Fruit fly (Drosophila melanogaster): Measurements from ENCODE around the gene CG11349.

CG11349 gene

dm6 chr3L:4461454-4462045 lies 11.3 kb upstream of the CG11349 start, which contains the start of gene CG15023 (continued):
- TF ChIP-seq Abd-B (GFP tag; optimal IDR thresholded peaks at IDR 0.05) = no peak
- no peak for TF ChIP-seq Jarid2 (GFP tag; optimal IDR thresholded peaks at IDR 0.05)
- 0 out of 2 replicates have a peak, but pooled peaks have one; percentile 17 for TF ChIP-seq E2f1 (GFP tag; IDR thresholded peaks at IDR 0.05)
- no peak for TF ChIP-seq CG3407 (GFP tag; optimal IDR thresholded peaks at IDR 0.05)
- TF ChIP-seq caup (GFP tag; optimal IDR thresholded peaks at IDR 0.05; ENCODE audit: severe bottlenecking) = no peak
- TF ChIP-seq slou (GFP tag; optimal IDR thresholded peaks at IDR 0.05) = no peak
- TF ChIP-seq CrebB (tag; optimal IDR thresholded peaks at IDR 0.05) = no peak
- TF ChIP-seq dimm (GFP tag; IDR thresholded peaks at IDR 0.05) = no peak
- no peak for TF ChIP-seq crp (GFP tag; optimal IDR thresholded peaks at IDR 0.05)
- no peak for TF ChIP-seq fd64A (GFP tag; optimal IDR thresholded peaks at IDR 0.05)
- no peak for TF ChIP-seq CG6813 (GFP tag; optimal IDR thresholded peaks at IDR 0.05)
- TF ChIP-seq CG33557 (GFP tag; optimal IDR thresholded peaks at IDR 0.05) = no peak
- no peak for TF ChIP-seq Mrtf (GFP tag; IDR thresholded peaks at IDR 0.05)
- TF ChIP-seq CG10321 (GFP tag; IDR thresholded peaks at IDR 0.05) = no peak
- TF ChIP-seq Fer1 (GFP tag; optimal IDR thresholded peaks at IDR 0.05) = peak; percentile 45
- TF ChIP-seq row (GFP tag; IDR thresholded peaks at IDR 0.05) = no peak; the same call in 1 of the 3 replicates
- TF ChIP-seq dm (GFP tag; optimal IDR thresholded peaks at IDR 0.05) = no peak
- no peak for TF ChIP-seq ERR (GFP tag; optimal IDR thresholded peaks at IDR 0.05)
- no peak for TF ChIP-seq CG18262 (tag; optimal IDR thresholded peaks at IDR 0.05)
- TF ChIP-seq ash1 (GFP tag; optimal IDR thresholded peaks at IDR 0.05) = no peak
- TF ChIP-seq shn (GFP tag; optimal IDR thresholded peaks at IDR 0.05) = no peak
- no peak for TF ChIP-seq CG9727 (GFP tag; optimal IDR thresholded peaks at IDR 0.05)
- TF ChIP-seq onecut (GFP tag; IDR thresholded peaks at IDR 0.05) = peak; percentile 51; the same call in 1 of the 2 replicates
- TF ChIP-seq lab (GFP tag; optimal IDR thresholded peaks at IDR 0.05) = peak; percentile 47
- TF ChIP-seq Usf (GFP tag; optimal IDR thresholded peaks at IDR 0.05) = no peak
- no peak for TF ChIP-seq CG4707 (GFP tag; optimal IDR thresholded peaks at IDR 0.05)
- TF ChIP-seq CG8765 (GFP tag; IDR thresholded peaks at IDR 0.05) = no peak
- no peak for TF ChIP-seq al (GFP tag; IDR thresholded peaks at IDR 0.05)
- no peak for TF ChIP-seq sisA (GFP tag; IDR thresholded peaks at IDR 0.05)
- TF ChIP-seq NFAT (GFP tag; IDR thresholded peaks at IDR 0.05) = no peak
- no peak for TF ChIP-seq amos (GFP tag; IDR thresholded peaks at IDR 0.05; ENCODE audit: partially characterized antibody)
- peak; percentile 15 for TF ChIP-seq CG10209 (GFP tag; optimal IDR thresholded peaks at IDR 0.05)
- no peak for TF ChIP-seq CG12071 (GFP tag; optimal IDR thresholded peaks at IDR 0.05)
- TF ChIP-seq CG4424 (GFP tag; optimal IDR thresholded peaks at IDR 0.05) = no peak
- TF ChIP-seq CTCF (GFP tag; optimal IDR thresholded peaks at IDR 0.05) = no peak
- no peak for TF ChIP-seq cad (GFP tag; optimal IDR thresholded peaks at IDR 0.05)
- TF ChIP-seq Dfd (GFP tag; optimal IDR thresholded peaks at IDR 0.05) = no peak
- TF ChIP-seq CG4328 (GFP tag; optimal IDR thresholded peaks at IDR 0.05) = no peak
- no peak for TF ChIP-seq CG12659 (GFP tag; optimal IDR thresholded peaks at IDR 0.05)
- no peak for TF ChIP-seq CG9876 (GFP tag; optimal IDR thresholded peaks at IDR 0.05)
- no peak for TF ChIP-seq CG14710 (tag; optimal IDR thresholded peaks at IDR 0.05)
- TF ChIP-seq CG10431 (GFP tag; optimal IDR thresholded peaks at IDR 0.05) = no peak
- no peak for TF ChIP-seq fd3F (GFP tag; optimal IDR thresholded peaks at IDR 0.05)
- peak; percentile 55; the same call in 2 of the 3 replicates for TF ChIP-seq tgo (GFP tag; IDR thresholded peaks at IDR 0.05)
- no peak for TF ChIP-seq vvl (GFP tag; IDR thresholded peaks at IDR 0.05)
- no peak for TF ChIP-seq CG7987 (GFP tag; optimal IDR thresholded peaks at IDR 0.05)
- TF ChIP-seq ssp (GFP tag; IDR thresholded peaks at IDR 0.05) = peak; percentile 24; the same call in 1 of the 2 replicates
- no peak for TF ChIP-seq az2 (GFP tag; optimal IDR thresholded peaks at IDR 0.05)
- TF ChIP-seq stc (GFP tag; IDR thresholded peaks at IDR 0.05) = no peak
- TF ChIP-seq sqz (GFP tag; optimal IDR thresholded peaks at IDR 0.05) = no peak
- no peak for TF ChIP-seq Hr78 (GFP tag; optimal IDR thresholded peaks at IDR 0.05)
